Fruit fly (Drosophila melanogaster): ENCODE results near the gene CG16736.

- TF ChIP-seq CG14711 (tag; optimal IDR thresholded peaks at IDR 0.05) (no peak), Hr96 (GFP tag; optimal IDR thresholded peaks at IDR 0.05) (no peak), CG33017 (tag; optimal IDR thresholded peaks at IDR 0.05) (no peak), cnc (optimal IDR thresholded peaks at IDR 0.05) (no peak), Clk (GFP tag; optimal IDR thresholded peaks at IDR 0.05) (no peak), Crg-1 (GFP tag; optimal IDR thresholded peaks at IDR 0.05) (no peak), Mnt (GFP tag; optimal IDR thresholded peaks at IDR 0.05) (peak; percentile 79)
Observed at dm6 chr3R:9226701-9227313, 30.7 kb downstream of the CG16736 start.
